Worm (Caenorhabditis elegans) whole organism, L4 larva: Measurements from ENCODE around the gene Y104H12D.2.

Experiments used
- nhr-77 ChIP-seq: fragments of 150-350 bp; optimal IDR thresholded peaks from 2 replicates; lab custom pipeline; 2014; ENCODE audit warnings: missing biosample characterization, missing genetic modification characterization
- snpc-4 ChIP-seq: fragments of 150-350 bp; optimal IDR thresholded peaks from 2 replicates; lab custom pipeline; 2014; ENCODE audit warnings: missing biosample characterization, missing genetic modification characterization

DNA sequence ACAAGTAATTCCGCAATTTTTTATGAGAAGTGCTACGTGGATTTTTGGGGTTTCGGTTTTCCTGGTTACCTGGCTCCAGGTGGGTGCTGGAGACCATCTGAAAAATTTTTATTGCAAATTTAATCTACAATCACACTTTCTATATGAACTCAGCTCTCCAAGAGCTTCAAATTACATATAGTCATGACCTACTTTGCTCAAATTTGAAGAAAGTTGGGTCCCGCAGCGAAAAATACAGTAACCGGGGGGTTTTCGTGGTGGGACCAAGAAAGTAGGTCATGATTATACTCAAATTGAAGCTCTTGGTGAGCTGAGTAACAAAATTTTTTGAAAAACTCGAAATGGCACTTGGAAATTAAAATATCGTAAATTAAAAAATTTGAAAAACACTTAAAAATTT is 17.4 kb upstream of the Y104H12D.2 start, which contains the start of gene ets-8:
- TF ChIP-seq snpc-4, result no peak
- TF ChIP-seq nhr-77 (tag; lab: Kevin White, UChicago), result no peak
